Fruit fly (Drosophila melanogaster): Measurements from ENCODE around the gene JMJD6.

DNA sequence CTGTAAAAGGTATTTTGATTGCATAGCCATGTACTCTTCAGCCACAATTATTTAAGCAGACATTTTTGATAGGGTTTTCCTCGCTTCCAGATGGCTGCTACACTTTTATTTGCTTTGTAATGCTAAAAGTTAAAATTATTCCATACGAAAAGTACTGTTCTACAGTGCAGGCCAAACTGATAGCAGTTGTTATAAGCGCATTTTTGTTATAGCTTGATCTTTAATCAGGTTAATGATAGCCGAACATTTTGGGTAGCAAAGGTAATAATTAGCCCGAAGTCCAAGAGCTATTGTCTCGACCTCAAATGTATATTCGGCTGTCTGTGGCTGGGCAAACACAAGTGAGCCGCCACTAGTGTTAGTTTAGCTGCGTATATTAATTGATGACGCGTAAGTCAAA is 4.2 kb downstream of the JMJD6 start:
- TF ChIP-seq psq (optimal IDR thresholded peaks at IDR 0.05) (no peak), Dll (optimal IDR thresholded peaks at IDR 0.05) (no peak), EcR (GFP tag; optimal IDR thresholded peaks at IDR 0.05) (no peak), pan (optimal IDR thresholded peaks at IDR 0.05) (no peak), CG8478 (optimal IDR thresholded peaks at IDR 0.05) (no peak), usp (GFP tag; optimal IDR thresholded peaks at IDR 0.05) (no peak)
